Worm (Caenorhabditis elegans) whole organism, L4 larva: ENCODE data around the gene Y46H3D.8.

Source experiments
- F37D6.2 ChIP-seq: sonication (generic microtip); optimal IDR thresholded peaks from 2 replicates; lab custom pipeline; 2016; ENCODE audit warnings: mild to moderate bottlenecking, missing genetic modification characterization, missing compliant biosample characterization
- T26A8.4 ChIP-seq: fragments of 200-800 bp; sonication (Bioruptor generic); IDR thresholded peaks from 2 replicates; pipeline ENCODE4 v1.3.6; 2022; ENCODE audit warnings: missing genetic modification characterization, missing compliant biosample characterization
- Y105C5A.15 ChIP-seq: fragments of 200-800 bp; sonication (Bioruptor generic); IDR thresholded peaks from 2 replicates; pipeline ENCODE4 v1.3.6; 2022; ENCODE audit warnings: missing genetic modification characterization, missing compliant biosample characterization
- ZK337.2 ChIP-seq: fragments of 200-800 bp; sonication (Bioruptor generic); IDR thresholded peaks from 2 replicates; pipeline ENCODE4 v1.3.6; 2022; ENCODE audit warnings: missing genetic modification reagents, missing genetic modification characterization, missing compliant biosample characterization
- ZK546.5 ChIP-seq, 2 experiments: sonication (generic microtip); optimal IDR thresholded peaks; 2 replicates each; lab custom pipeline; 2017; ENCODE audit warnings: missing biosample characterization in 2 of 2, missing genetic modification characterization in 2 of 2
- ama-1 ChIP-seq: fragments of 150-350 bp; optimal IDR thresholded peaks from 2 replicates; lab custom pipeline; 2014; ENCODE audit warnings: inconsistent platforms, mixed read lengths
- ceh-28 ChIP-seq: fragments of 150-350 bp; optimal IDR thresholded peaks from 2 replicates; lab custom pipeline; 2014; ENCODE audit warnings: missing biosample characterization, missing genetic modification reagents, missing genetic modification characterization
- ceh-44 ChIP-seq: fragments of 200-800 bp; sonication (Bioruptor generic); IDR thresholded peaks from 2 replicates; pipeline ENCODE4 v1.3.6; 2022; ENCODE audit warnings: missing genetic modification reagents, missing genetic modification characterization, missing compliant biosample characterization
- ceh-82 ChIP-seq: sonication (generic microtip); optimal IDR thresholded peaks from 2 replicates; lab custom pipeline; 2017; ENCODE audit warnings: missing biosample characterization, missing genetic modification characterization
- ctbp-1 ChIP-seq: fragments of 200-800 bp; sonication (Bioruptor generic); IDR thresholded peaks from 2 replicates; pipeline ENCODE4 v1.3.6; 2022; ENCODE audit warnings: missing genetic modification reagents, missing genetic modification characterization, missing compliant biosample characterization
- daf-16 ChIP-seq, 3 experiments: sonication (generic microtip); optimal IDR thresholded peaks; 2 replicates each; lab custom pipeline; 2016 to 2017; ENCODE audit warnings: missing genetic modification characterization in 3 of 3, missing genetic modification reagents in 3 of 3, mild to moderate bottlenecking in 2 of 3, missing compliant biosample characterization in 2 of 3, missing biosample characterization in 1 of 3, moderate library complexity in 1 of 3
- daf-19 ChIP-seq: fragments of 200-800 bp; sonication (Bioruptor generic); conservative IDR thresholded peaks from 2 replicates; pipeline ENCODE4 v1.3.6; 2022; ENCODE audit warnings: missing genetic modification characterization, missing compliant biosample characterization
- daf-8 ChIP-seq: fragments of 200-800 bp; sonication (Bioruptor generic); IDR thresholded peaks from 2 replicates; pipeline ENCODE4 v1.3.6; 2022; ENCODE audit warnings: missing genetic modification characterization, missing compliant biosample characterization
- dmd-6 ChIP-seq: fragments of 200-800 bp; sonication (Bioruptor generic); IDR thresholded peaks from 2 replicates; pipeline ENCODE4 v1.3.6; 2022; ENCODE audit warnings: missing genetic modification reagents, missing genetic modification characterization, missing compliant biosample characterization
- dpl-1 ChIP-seq: fragments of 150-350 bp; optimal IDR thresholded peaks from 2 replicates; lab custom pipeline; 2014; ENCODE audit warnings: missing biosample characterization, missing genetic modification reagents, missing genetic modification characterization
- dve-1 ChIP-seq: sonication (generic microtip); optimal IDR thresholded peaks from 2 replicates; lab custom pipeline; 2017; ENCODE audit warnings: antibody characterized with exemption, mild to moderate bottlenecking, missing genetic modification characterization, missing compliant biosample characterization; ENCODE audit not compliant: insufficient read depth
- egl-43 ChIP-seq: fragments of 200-800 bp; sonication (Bioruptor generic); IDR thresholded peaks from 2 replicates; pipeline ENCODE4 v1.3.6; 2022; ENCODE audit warnings: missing genetic modification reagents, missing genetic modification characterization, missing compliant biosample characterization
- fkh-10 ChIP-seq: fragments of 150-350 bp; optimal IDR thresholded peaks from 2 replicates; lab custom pipeline; 2014; ENCODE audit warnings: missing biosample characterization, missing genetic modification reagents, missing genetic modification characterization
- hlh-11 ChIP-seq: fragments of 200-800 bp; sonication (Bioruptor generic); optimal IDR thresholded peaks from 2 replicates; lab custom pipeline; 2018; ENCODE audit warnings: mild to moderate bottlenecking, missing genetic modification characterization, missing compliant biosample characterization
- hlh-30 ChIP-seq: sonication (generic microtip); optimal IDR thresholded peaks from 2 replicates; lab custom pipeline; 2017; ENCODE audit warnings: antibody characterized with exemption, mild to moderate bottlenecking, missing genetic modification characterization, missing compliant biosample characterization; ENCODE audit not compliant: insufficient read depth
- lin-1 ChIP-seq: fragments of 200-800 bp; sonication (Bioruptor generic); IDR thresholded peaks from 2 replicates; pipeline ENCODE4 v1.3.6; 2022; ENCODE audit warnings: missing genetic modification reagents, missing genetic modification characterization, missing compliant biosample characterization
- lin-13 ChIP-seq: fragments of 150-350 bp; optimal IDR thresholded peaks from 2 replicates; lab custom pipeline; 2014; ENCODE audit warnings: missing biosample characterization, missing genetic modification reagents, missing genetic modification characterization
- lin-38 ChIP-seq: fragments of 200-800 bp; sonication (Bioruptor generic); IDR thresholded peaks from 2 replicates; pipeline ENCODE4 v1.3.6; 2022; ENCODE audit warnings: missing genetic modification reagents, missing genetic modification characterization, missing compliant biosample characterization
- lir-3 ChIP-seq: sonication (generic microtip); optimal IDR thresholded peaks from 2 replicates; lab custom pipeline; 2016; ENCODE audit warnings: mild to moderate bottlenecking, missing genetic modification characterization, missing compliant biosample characterization
- lsy-2 ChIP-seq, 2 experiments: fragments of 150-350 bp in 1 of 2; sonication (generic microtip) in 1 of 2; optimal IDR thresholded peaks; 2 replicates each; lab custom pipeline; 2014 to 2017; ENCODE audit warnings: missing biosample characterization in 2 of 2, missing genetic modification characterization in 2 of 2
- madf-9 ChIP-seq: fragments of 200-800 bp; sonication (Bioruptor generic); conservative IDR thresholded peaks from 2 replicates; pipeline ENCODE4 v1.3.6; 2022; ENCODE audit warnings: missing genetic modification reagents, missing genetic modification characterization, missing compliant biosample characterization
- mdl-1 ChIP-seq, 2 experiments: fragments of 150-350 bp in 1 of 2; sonication (generic microtip) in 1 of 2; optimal IDR thresholded peaks; 2 replicates each; lab custom pipeline; 2014 to 2017; ENCODE audit warnings: missing biosample characterization in 2 of 2, missing genetic modification characterization in 2 of 2
- mes-2 ChIP-seq: sonication (generic microtip); optimal IDR thresholded peaks from 2 replicates; lab custom pipeline; 2016; ENCODE audit warnings: missing genotype, mild to moderate bottlenecking, missing genetic modification characterization, missing compliant biosample characterization; ENCODE audit not compliant: poor library complexity, severe bottlenecking
- mxl-3 ChIP-seq: fragments of 200-800 bp; sonication (Bioruptor generic); optimal IDR thresholded peaks from 2 replicates; lab custom pipeline; 2018; ENCODE audit warnings: mild to moderate bottlenecking, missing genetic modification characterization, missing compliant biosample characterization
- nhr-10 ChIP-seq: fragments of 150-350 bp; optimal IDR thresholded peaks from 2 replicates; lab custom pipeline; 2014; ENCODE audit warnings: missing biosample characterization, missing genetic modification characterization
- nhr-237 ChIP-seq: sonication (generic microtip); optimal IDR thresholded peaks from 2 replicates; lab custom pipeline; 2017; ENCODE audit warnings: missing biosample characterization, missing genetic modification characterization
- nhr-28 ChIP-seq: fragments of 150-350 bp; optimal IDR thresholded peaks from 2 replicates; lab custom pipeline; 2014; ENCODE audit warnings: missing biosample characterization, missing genetic modification characterization
- nhr-42 ChIP-seq: fragments of 200-800 bp; sonication (Bioruptor generic); IDR thresholded peaks from 2 replicates; pipeline ENCODE4 v1.3.6; 2022; ENCODE audit warnings: missing genetic modification characterization, missing compliant biosample characterization
- nhr-76 ChIP-seq: fragments of 150-350 bp; optimal IDR thresholded peaks from 2 replicates; lab custom pipeline; 2014; ENCODE audit warnings: missing biosample characterization, missing genetic modification characterization
- saeg-2 ChIP-seq: fragments of 200-800 bp; sonication (Bioruptor generic); IDR thresholded peaks from 2 replicates; pipeline ENCODE4 v1.3.6; 2022; ENCODE audit warnings: missing genetic modification reagents, missing genetic modification characterization, missing compliant biosample characterization
- set-16 ChIP-seq: fragments of 200-800 bp; sonication (Bioruptor generic); IDR thresholded peaks from 2 replicates; pipeline ENCODE4 v1.3.6; 2022; ENCODE audit warnings: missing genetic modification reagents, missing genetic modification characterization, missing compliant biosample characterization
- spr-1 ChIP-seq: sonication (generic microtip); optimal IDR thresholded peaks from 2 replicates; lab custom pipeline; 2016; ENCODE audit warnings: mild to moderate bottlenecking, missing genetic modification characterization, missing compliant biosample characterization
- tra-1 ChIP-seq: fragments of 200-800 bp; sonication (Bioruptor generic); IDR thresholded peaks from 2 replicates; pipeline ENCODE4 v1.3.6; 2022; ENCODE audit warnings: missing genetic modification reagents, missing genetic modification characterization, missing compliant biosample characterization
- unc-62 ChIP-seq, 3 experiments: fragments of 150-350 bp in 1 of 3; sonication (generic microtip); optimal IDR thresholded peaks in 2 of 3; peaks in 1 of 3; 1 replicate in 1 of 3; 2 replicates in 2 of 3; lab custom pipeline; 2014 to 2017; ENCODE audit warnings: missing biosample characterization in 3 of 3, missing genetic modification characterization in 3 of 3, missing genetic modification reagents in 3 of 3, missing genotype in 1 of 3
- vab-7 ChIP-seq: fragments of 200-800 bp; sonication (Bioruptor generic); IDR thresholded peaks from 2 replicates; pipeline ENCODE4 v1.3.6; 2022; ENCODE audit warnings: missing genetic modification reagents, missing genetic modification characterization, missing compliant biosample characterization
- zfp-3 ChIP-seq: fragments of 200-800 bp; sonication (Bioruptor generic); conservative IDR thresholded peaks from 2 replicates; pipeline ENCODE4 v1.3.6; 2022; ENCODE audit warnings: missing genetic modification reagents, missing genetic modification characterization, missing compliant biosample characterization
- zip-11 ChIP-seq: fragments of 200-800 bp; sonication (Bioruptor generic); IDR thresholded peaks from 2 replicates; pipeline ENCODE4 v1.3.6; 2022; ENCODE audit warnings: missing genetic modification characterization, missing compliant biosample characterization

Y46H3D.8 gene

DNA sequence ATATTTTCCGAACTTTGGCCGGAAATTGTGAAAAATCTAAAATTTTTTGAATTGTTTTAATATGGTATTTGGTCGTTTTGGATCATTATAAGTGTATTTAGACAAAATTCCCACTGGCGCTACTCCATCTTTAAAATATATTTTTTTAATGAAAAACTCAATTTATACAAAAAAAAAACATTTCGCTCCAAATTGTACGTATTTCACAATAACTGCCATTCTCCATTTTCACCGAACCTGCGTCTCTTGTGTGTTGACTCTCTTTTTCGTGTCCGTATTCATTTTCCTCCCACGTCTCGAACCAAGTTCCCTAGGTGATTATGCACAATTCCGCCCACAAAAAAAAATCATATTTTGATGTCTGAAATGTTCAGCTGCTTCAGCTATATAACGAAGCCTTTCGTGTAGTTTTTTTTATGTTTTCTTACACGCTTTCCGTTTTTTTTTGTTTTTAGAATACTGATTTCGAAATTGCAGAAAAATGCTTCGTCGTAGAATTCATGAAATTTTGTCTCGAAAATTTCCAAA lies 30.4 kb downstream of the Y46H3D.8 start, which contains the start of gene F16B4.2:
Gene F16B4.2, plus strand, starts transcription at position 478 of the 528 bp plus-strand sequence.
- no peak for TF ChIP-seq tra-1 (GFP tag; lab: Robert Waterston, UW)
- TF ChIP-seq egl-43 = no peak
- no peak for TF ChIP-seq ctbp-1 (GFP tag; lab: Robert Waterston, UW)
- TF ChIP-seq T26A8.4 (GFP tag; lab: Robert Waterston, UW) = no peak
- TF ChIP-seq vab-7 (GFP tag; lab: Robert Waterston, UW) = no peak
- no peak for TF ChIP-seq nhr-237 (tag; lab: Kevin White, UChicago)
- TF ChIP-seq dpl-1 = no peak
- no peak for TF ChIP-seq set-16 (GFP tag; lab: Robert Waterston, UW)
- no peak for TF ChIP-seq ama-1
- TF ChIP-seq saeg-2 (GFP tag; lab: Robert Waterston, UW) = no peak
- TF ChIP-seq nhr-76 = no peak
- no peak for TF ChIP-seq ceh-82 (tag; lab: Kevin White, UChicago)
- no peak for TF ChIP-seq zip-11 (GFP tag; lab: Robert Waterston, UW)
- no peak for TF ChIP-seq ceh-44 (GFP tag; lab: Robert Waterston, UW)
- TF ChIP-seq lsy-2 (tag; optimal IDR thresholded peaks at IDR 0.05; lab: Kevin White, UChicago) = no peak
- TF ChIP-seq daf-16 (GFP tag; optimal IDR thresholded peaks at IDR 0.05; lab: Kevin White, UChicago) = no peak
- peak; percentile 38 for TF ChIP-seq daf-16 (tag; optimal IDR thresholded peaks at IDR 0.05; lab: Kevin White, UChicago)
- no peak for TF ChIP-seq lin-1 (GFP tag; lab: Robert Waterston, UW)
- TF ChIP-seq ceh-28 (tag; lab: Kevin White, UChicago) = no peak
- peak; percentile 2 for TF ChIP-seq dve-1 (tag; lab: Kevin White, UChicago)
- peak; percentile 0 for TF ChIP-seq nhr-28 (tag; lab: Kevin White, UChicago)
- TF ChIP-seq nhr-10 = no peak
- TF ChIP-seq madf-9 = no peak
- TF ChIP-seq daf-19 (GFP tag; lab: Robert Waterston, UW) = no peak
- no peak for TF ChIP-seq lir-3 (tag; lab: Kevin White, UChicago)
- TF ChIP-seq mdl-1 (tag; optimal IDR thresholded peaks at IDR 0.05; lab: Kevin White, UChicago) = no peak

DNA sequence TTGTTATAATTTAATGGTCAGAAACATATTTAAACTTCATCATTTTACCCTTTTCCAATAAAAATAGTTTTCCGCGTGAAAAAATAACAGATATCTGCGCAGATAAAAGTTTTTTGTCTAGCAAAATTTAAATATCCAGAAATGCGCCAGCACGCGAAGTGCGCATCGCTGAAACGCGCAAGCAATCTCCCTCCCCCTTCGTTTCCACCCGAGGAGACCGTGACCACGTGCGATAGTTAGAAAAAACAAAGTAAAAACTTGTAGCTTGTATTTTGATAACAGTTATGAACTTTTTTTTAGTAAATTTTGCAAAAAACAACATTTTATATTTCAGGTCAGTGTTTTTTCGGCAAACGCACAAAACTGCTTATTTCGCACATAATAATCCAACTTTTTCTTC lies 32.0 kb downstream of the Y46H3D.8 start:
- TF ChIP-seq hlh-30 (peak; percentile 19), ZK337.2 (0 out of 2 replicates have a peak, but pooled peaks have one; percentile 30), dmd-6 (GFP tag; lab: Robert Waterston, UW) (peak; percentile 61), dve-1 (tag; lab: Kevin White, UChicago) (peak; percentile 7), nhr-42 (GFP tag; lab: Robert Waterston, UW) (peak; percentile 67; the same call in 1 of the 2 replicates)

DNA sequence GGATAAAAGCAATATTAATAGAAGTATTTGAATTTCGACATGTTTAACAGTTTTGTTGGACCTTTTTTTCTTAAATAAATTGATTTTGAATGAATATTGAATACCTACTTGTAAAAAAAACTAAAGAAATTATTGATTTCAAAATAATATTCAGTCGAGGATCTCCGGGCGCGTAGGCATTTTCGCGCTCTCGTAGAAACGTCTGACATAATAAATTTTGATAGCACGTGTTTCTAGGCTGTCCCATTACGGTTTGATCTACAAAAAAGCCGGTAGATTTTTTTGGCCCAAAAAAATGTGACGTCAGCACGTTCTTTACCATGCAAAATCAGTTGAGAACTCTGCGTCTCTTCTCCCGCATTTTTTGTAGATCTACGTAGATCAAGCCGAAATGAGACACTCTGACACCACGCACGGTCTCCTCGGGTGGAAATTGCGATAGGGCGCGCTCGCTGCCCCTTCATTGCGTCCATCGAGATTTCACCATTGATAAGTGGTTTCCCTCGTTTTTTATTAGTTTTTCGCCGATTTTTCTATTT lies 36.4 kb downstream of the Y46H3D.8 start:
- no peak for TF ChIP-seq ZK546.5 (tag; optimal IDR thresholded peaks at IDR 0.05; lab: Kevin White, UChicago)
- TF ChIP-seq T26A8.4 (GFP tag; lab: Robert Waterston, UW) = peak; percentile 55
- TF ChIP-seq zfp-3 (GFP tag; lab: Robert Waterston, UW) = peak; percentile 56; the same call in 1 of the 2 replicates
- TF ChIP-seq daf-19 (GFP tag; lab: Robert Waterston, UW) = no peak
- no peak for TF ChIP-seq daf-8 (GFP tag; lab: Robert Waterston, UW)
- TF ChIP-seq dmd-6 (GFP tag; lab: Robert Waterston, UW) = peak; percentile 11; the same call in 1 of the 2 replicates

DNA sequence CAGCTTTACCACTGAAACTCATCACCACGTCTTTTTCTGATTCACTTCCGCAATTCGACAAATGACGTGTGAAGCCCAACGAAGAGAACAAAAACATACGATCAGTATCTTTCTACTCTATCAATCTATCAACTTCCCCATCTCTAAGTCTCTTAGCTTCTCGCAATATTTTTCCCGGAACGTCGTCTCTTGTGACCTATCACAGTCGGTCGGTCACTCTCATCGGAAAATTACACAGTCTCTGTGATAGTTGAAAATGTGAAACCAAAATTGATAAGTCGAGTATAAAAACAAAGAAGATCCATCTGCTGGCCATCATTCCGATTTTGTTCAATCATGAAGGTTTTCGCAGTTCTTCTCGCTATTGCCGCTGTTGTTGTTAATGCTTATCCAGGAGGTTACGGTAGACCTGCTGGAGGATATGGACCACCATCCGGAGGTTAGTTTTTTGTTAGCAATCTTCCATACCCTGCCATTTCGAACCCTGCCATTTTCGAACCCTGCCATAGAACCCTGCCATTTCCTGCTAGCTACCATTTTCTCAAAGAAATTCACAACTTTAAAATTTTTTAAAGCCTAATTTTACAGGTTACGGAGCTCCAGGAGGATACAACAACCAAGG lies 37.1 kb downstream of the Y46H3D.8 start, which contains the start of gene F16B4.4:
Gene F16B4.4, plus strand, starts transcription at position 221 of the 622 bp plus-strand sequence.
- TF ChIP-seq F37D6.2 (no peak), Y105C5A.15 (GFP tag; lab: Robert Waterston, UW) (no peak), lin-13 (GFP tag; lab: Kevin White, UChicago) (no peak), dve-1 (tag; lab: Kevin White, UChicago) (no peak), unc-62 (GFP tag; optimal IDR thresholded peaks at IDR 0.05 in 1 of 2; lab: Kevin White, UChicago) (peak in 1 of 2 experiments; percentile 79), unc-62 (tag; optimal IDR thresholded peaks at IDR 0.05; lab: Kevin White, UChicago) (no peak), hlh-11 (tag; lab: Kevin White, UChicago) (peak; percentile 59), ama-1 (peak; percentile 30), mes-2 (tag; lab: Kevin White, UChicago) (no peak), fkh-10 (no peak), lin-38 (GFP tag; lab: Robert Waterston, UW) (no peak), mdl-1 (tag; optimal IDR thresholded peaks at IDR 0.05; lab: Kevin White, UChicago) (peak in 1 of 2 experiments; percentile 6), mxl-3 (GFP tag; lab: Kevin White, UChicago) (peak; percentile 55), nhr-28 (tag; lab: Kevin White, UChicago) (peak; percentile 81), madf-9 (no peak), spr-1 (tag; lab: Kevin White, UChicago) (no peak), nhr-10 (peak; percentile 70)
